Worm (Caenorhabditis elegans) whole organism, L4 larva: Measurements from ENCODE around the gene C56G2.4.

Experiments
- F44E2.7 ChIP-seq: fragments of 200-800 bp; sonication (Bioruptor generic); IDR thresholded peaks from 2 replicates; pipeline ENCODE4 v2.1.2; 2022; ENCODE audit warnings: missing genetic modification characterization, missing compliant biosample characterization
- Y105C5A.15 ChIP-seq: fragments of 200-800 bp; sonication (Bioruptor generic); IDR thresholded peaks from 2 replicates; pipeline ENCODE4 v1.3.6; 2022; ENCODE audit warnings: missing genetic modification characterization, missing compliant biosample characterization
- Y75B8A.6 ChIP-seq: fragments of 200-800 bp; sonication (Bioruptor generic); IDR thresholded peaks from 2 replicates; pipeline ENCODE4 v1.3.6; 2022; ENCODE audit warnings: missing genetic modification reagents, missing genetic modification characterization, missing compliant biosample characterization
- ZK546.5 ChIP-seq, 2 experiments: sonication (generic microtip); optimal IDR thresholded peaks; 2 replicates each; lab custom pipeline; 2017; ENCODE audit warnings: missing biosample characterization in 2 of 2, missing genetic modification characterization in 2 of 2
- aha-1 ChIP-seq: fragments of 150-350 bp; peaks from one replicate; lab custom pipeline; 2014; ENCODE audit warnings: missing biosample characterization, missing genetic modification characterization
- arid-1 ChIP-seq: fragments of 200-800 bp; sonication (Bioruptor generic); conservative IDR thresholded peaks from 2 replicates; pipeline ENCODE4 v1.3.6; 2022; ENCODE audit warnings: missing genetic modification reagents, missing genetic modification characterization, missing compliant biosample characterization
- attf-4 ChIP-seq: sonication (generic microtip); optimal IDR thresholded peaks from 3 replicates; lab custom pipeline; 2017; ENCODE audit warnings: missing biosample characterization, missing genetic modification characterization
- ceh-28 ChIP-seq: fragments of 150-350 bp; optimal IDR thresholded peaks from 2 replicates; lab custom pipeline; 2014; ENCODE audit warnings: missing biosample characterization, missing genetic modification reagents, missing genetic modification characterization
- ceh-44 ChIP-seq: fragments of 200-800 bp; sonication (Bioruptor generic); IDR thresholded peaks from 2 replicates; pipeline ENCODE4 v1.3.6; 2022; ENCODE audit warnings: missing genetic modification reagents, missing genetic modification characterization, missing compliant biosample characterization
- ceh-62 ChIP-seq: sonication (generic microtip); optimal IDR thresholded peaks from 2 replicates; lab custom pipeline; 2017; ENCODE audit warnings: missing biosample characterization, missing genetic modification characterization
- ceh-82 ChIP-seq: sonication (generic microtip); optimal IDR thresholded peaks from 2 replicates; lab custom pipeline; 2017; ENCODE audit warnings: missing biosample characterization, missing genetic modification characterization
- ces-1 ChIP-seq: fragments of 150-350 bp; sonication (generic microtip); optimal IDR thresholded peaks from 4 replicates; lab custom pipeline; 2014; ENCODE audit warnings: missing biosample characterization, missing genetic modification reagents, missing genetic modification characterization
- cey-2 ChIP-seq: sonication (generic microtip); optimal IDR thresholded peaks from 3 replicates; lab custom pipeline; 2017; ENCODE audit warnings: missing genetic modification characterization, mild to moderate bottlenecking, missing compliant biosample characterization, antibody characterized with exemption, borderline replicate concordance; ENCODE audit not compliant: insufficient read depth
- ctbp-1 ChIP-seq: fragments of 200-800 bp; sonication (Bioruptor generic); IDR thresholded peaks from 2 replicates; pipeline ENCODE4 v1.3.6; 2022; ENCODE audit warnings: missing genetic modification reagents, missing genetic modification characterization, missing compliant biosample characterization
- daf-16 ChIP-seq, 3 experiments: sonication (generic microtip); optimal IDR thresholded peaks; 2 replicates each; lab custom pipeline; 2016 to 2017; ENCODE audit warnings: missing genetic modification characterization in 3 of 3, missing genetic modification reagents in 3 of 3, mild to moderate bottlenecking in 2 of 3, missing compliant biosample characterization in 2 of 3, missing biosample characterization in 1 of 3, moderate library complexity in 1 of 3
- daf-19 ChIP-seq: fragments of 200-800 bp; sonication (Bioruptor generic); conservative IDR thresholded peaks from 2 replicates; pipeline ENCODE4 v1.3.6; 2022; ENCODE audit warnings: missing genetic modification characterization, missing compliant biosample characterization
- daf-8 ChIP-seq: fragments of 200-800 bp; sonication (Bioruptor generic); IDR thresholded peaks from 2 replicates; pipeline ENCODE4 v1.3.6; 2022; ENCODE audit warnings: missing genetic modification characterization, missing compliant biosample characterization
- dmd-8 ChIP-seq: fragments of 200-800 bp; sonication (Bioruptor generic); IDR thresholded peaks from 2 replicates; pipeline ENCODE4 v1.3.6; 2022; ENCODE audit warnings: missing genetic modification characterization, missing compliant biosample characterization
- dmd-9 ChIP-seq: fragments of 200-800 bp; sonication (Bioruptor generic); IDR thresholded peaks from 2 replicates; pipeline ENCODE4 v1.3.6; 2022; ENCODE audit warnings: missing genetic modification reagents, missing genetic modification characterization, missing compliant biosample characterization
- dpl-1 ChIP-seq: fragments of 150-350 bp; optimal IDR thresholded peaks from 2 replicates; lab custom pipeline; 2014; ENCODE audit warnings: missing biosample characterization, missing genetic modification reagents, missing genetic modification characterization
- egl-43 ChIP-seq: fragments of 200-800 bp; sonication (Bioruptor generic); IDR thresholded peaks from 2 replicates; pipeline ENCODE4 v1.3.6; 2022; ENCODE audit warnings: missing genetic modification reagents, missing genetic modification characterization, missing compliant biosample characterization
- fkh-10 ChIP-seq: fragments of 150-350 bp; optimal IDR thresholded peaks from 2 replicates; lab custom pipeline; 2014; ENCODE audit warnings: missing biosample characterization, missing genetic modification reagents, missing genetic modification characterization
- hlh-11 ChIP-seq: fragments of 200-800 bp; sonication (Bioruptor generic); optimal IDR thresholded peaks from 2 replicates; lab custom pipeline; 2018; ENCODE audit warnings: mild to moderate bottlenecking, missing genetic modification characterization, missing compliant biosample characterization
- hlh-30 ChIP-seq: sonication (generic microtip); optimal IDR thresholded peaks from 2 replicates; lab custom pipeline; 2017; ENCODE audit warnings: antibody characterized with exemption, mild to moderate bottlenecking, missing genetic modification characterization, missing compliant biosample characterization; ENCODE audit not compliant: insufficient read depth
- hmg-1.1 ChIP-seq: fragments of 200-800 bp; sonication (Bioruptor generic); IDR thresholded peaks from 2 replicates; pipeline ENCODE4 v1.3.6; 2022; ENCODE audit warnings: missing genetic modification reagents, missing genetic modification characterization, missing compliant biosample characterization
- jun-1 ChIP-seq: fragments of 150-350 bp; optimal IDR thresholded peaks from 2 replicates; lab custom pipeline; 2014; ENCODE audit warnings: missing biosample characterization, missing genetic modification reagents, missing genetic modification characterization
- lim-7 ChIP-seq: fragments of 200-800 bp; sonication (Bioruptor generic); IDR thresholded peaks from 2 replicates; pipeline ENCODE4 v1.3.6; 2022; ENCODE audit warnings: missing genetic modification characterization, missing compliant biosample characterization
- lin-1 ChIP-seq: fragments of 200-800 bp; sonication (Bioruptor generic); IDR thresholded peaks from 2 replicates; pipeline ENCODE4 v1.3.6; 2022; ENCODE audit warnings: missing genetic modification reagents, missing genetic modification characterization, missing compliant biosample characterization
- lin-13 ChIP-seq: fragments of 150-350 bp; optimal IDR thresholded peaks from 2 replicates; lab custom pipeline; 2014; ENCODE audit warnings: missing biosample characterization, missing genetic modification reagents, missing genetic modification characterization
- lin-29 ChIP-seq: fragments of 200-800 bp; sonication (Bioruptor generic); IDR thresholded peaks from 2 replicates; pipeline ENCODE4 v1.3.6; 2022; ENCODE audit warnings: missing genetic modification reagents, missing genetic modification characterization, missing compliant biosample characterization
- madf-5 ChIP-seq, 2 experiments: fragments of 200-800 bp; sonication (Bioruptor generic); IDR thresholded peaks; 2 replicates each; pipeline ENCODE4 v1.3.6; 2022; ENCODE audit warnings: missing compliant biosample characterization in 2 of 2, missing genetic modification characterization in 2 of 2
- mes-2 ChIP-seq: sonication (generic microtip); optimal IDR thresholded peaks from 2 replicates; lab custom pipeline; 2016; ENCODE audit warnings: missing genotype, mild to moderate bottlenecking, missing genetic modification characterization, missing compliant biosample characterization; ENCODE audit not compliant: poor library complexity, severe bottlenecking
- mxl-2 ChIP-seq: fragments of 200-800 bp; sonication (Bioruptor generic); conservative IDR thresholded peaks from 2 replicates; pipeline ENCODE4 v1.3.6; 2022; ENCODE audit warnings: missing genetic modification reagents, missing genetic modification characterization, missing compliant biosample characterization
- mxl-3 ChIP-seq: fragments of 200-800 bp; sonication (Bioruptor generic); optimal IDR thresholded peaks from 2 replicates; lab custom pipeline; 2018; ENCODE audit warnings: mild to moderate bottlenecking, missing genetic modification characterization, missing compliant biosample characterization
- nhr-10 ChIP-seq: fragments of 150-350 bp; optimal IDR thresholded peaks from 2 replicates; lab custom pipeline; 2014; ENCODE audit warnings: missing biosample characterization, missing genetic modification characterization
- nhr-102 ChIP-seq: sonication (generic microtip); optimal IDR thresholded peaks from 2 replicates; lab custom pipeline; 2016; ENCODE audit warnings: mild to moderate bottlenecking, missing genetic modification characterization, moderate library complexity, missing compliant biosample characterization
- nhr-111 ChIP-seq: fragments of 200-800 bp; sonication (Bioruptor generic); optimal IDR thresholded peaks from 2 replicates; lab custom pipeline; 2018; ENCODE audit warnings: mild to moderate bottlenecking, missing genetic modification characterization, missing compliant biosample characterization
- nhr-41 ChIP-seq: fragments of 200-800 bp; sonication (Bioruptor generic); IDR thresholded peaks from 2 replicates; pipeline ENCODE4 v1.3.6; 2022; ENCODE audit warnings: missing genetic modification reagents, missing genetic modification characterization, missing compliant biosample characterization
- nhr-42 ChIP-seq: fragments of 200-800 bp; sonication (Bioruptor generic); IDR thresholded peaks from 2 replicates; pipeline ENCODE4 v1.3.6; 2022; ENCODE audit warnings: missing genetic modification characterization, missing compliant biosample characterization
- nhr-76 ChIP-seq: fragments of 150-350 bp; optimal IDR thresholded peaks from 2 replicates; lab custom pipeline; 2014; ENCODE audit warnings: missing biosample characterization, missing genetic modification characterization
- nhr-77 ChIP-seq: fragments of 150-350 bp; optimal IDR thresholded peaks from 2 replicates; lab custom pipeline; 2014; ENCODE audit warnings: missing biosample characterization, missing genetic modification characterization
- pha-4 ChIP-seq, 2 experiments: fragments of 150-350 bp in 1 of 2; fragments of 200-800 bp in 1 of 2; sonication (Bioruptor generic) in 1 of 2; IDR thresholded peaks in 1 of 2; optimal IDR thresholded peaks in 1 of 2; 2 replicates each; pipeline versions ENCODE4 v1.3.6 to Lab custom; 2014 to 2022; ENCODE audit warnings: missing genetic modification characterization in 2 of 2, missing genetic modification reagents in 2 of 2, missing biosample characterization in 1 of 2, missing compliant biosample characterization in 1 of 2
- php-3 ChIP-seq: fragments of 200-800 bp; sonication (Bioruptor generic); IDR thresholded peaks from 2 replicates; pipeline ENCODE4 v1.3.6; 2022; ENCODE audit warnings: missing genetic modification reagents, missing genetic modification characterization, missing compliant biosample characterization
- sdz-12 ChIP-seq: fragments of 200-800 bp; sonication (Bioruptor generic); optimal IDR thresholded peaks from 2 replicates; lab custom pipeline; 2018; ENCODE audit warnings: mild to moderate bottlenecking, missing genetic modification characterization, missing compliant biosample characterization
- skn-1 ChIP-seq: fragments of 150-350 bp; optimal IDR thresholded peaks from 2 replicates; lab custom pipeline; 2014; ENCODE audit warnings: missing biosample characterization, missing genetic modification characterization
- spr-1 ChIP-seq: sonication (generic microtip); optimal IDR thresholded peaks from 2 replicates; lab custom pipeline; 2016; ENCODE audit warnings: mild to moderate bottlenecking, missing genetic modification characterization, missing compliant biosample characterization
- tag-97 ChIP-seq: fragments of 200-800 bp; sonication (Bioruptor generic); IDR thresholded peaks from 2 replicates; pipeline ENCODE4 v1.3.6; 2022; ENCODE audit warnings: missing genetic modification characterization, missing compliant biosample characterization
- unc-130 ChIP-seq: sonication (generic microtip); optimal IDR thresholded peaks from 2 replicates; lab custom pipeline; 2016; ENCODE audit warnings: missing genetic modification reagents, missing genetic modification characterization, missing compliant biosample characterization
- zip-2 ChIP-seq: fragments of 150-350 bp; optimal IDR thresholded peaks from 2 replicates; lab custom pipeline; 2014; ENCODE audit warnings: missing biosample characterization, missing genetic modification characterization
- ztf-7 ChIP-seq: fragments of 150-350 bp; optimal IDR thresholded peaks from 2 replicates; lab custom pipeline; 2014; ENCODE audit warnings: missing biosample characterization, missing genetic modification characterization

The C56G2.4 gene

ce11 chrIII:6303114-6303647 lies 28.4 kb upstream of the C56G2.4 start, which contains the start of gene F47D12.9 (continued):
- TF ChIP-seq cey-2 (tag; lab: Kevin White, UChicago) (peak; percentile 11), nhr-76 (tag; lab: Kevin White, UChicago) (no peak), ztf-7 (peak; percentile 4), dmd-9 (0 out of 2 replicates have a peak, but pooled peaks have one; percentile 19), php-3 (GFP tag; lab: Robert Waterston, UW) (peak; percentile 82), Y75B8A.6 (no peak), F44E2.7 (GFP tag; lab: Robert Waterston, UW) (no peak), nhr-111 (GFP tag; lab: Kevin White, UChicago) (no peak), daf-8 (no peak), mxl-3 (GFP tag; lab: Kevin White, UChicago) (peak; percentile 88), hlh-30 (tag; lab: Kevin White, UChicago) (peak; percentile 98), ces-1 (GFP tag; lab: Kevin White, UChicago) (no peak), skn-1 (tag; lab: Kevin White, UChicago) (no peak), daf-16 (GFP tag; optimal IDR thresholded peaks at IDR 0.05; lab: Kevin White, UChicago) (peak; percentile 73 to 93), daf-16 (tag; optimal IDR thresholded peaks at IDR 0.05; lab: Kevin White, UChicago) (peak; percentile 92), ctbp-1 (no peak), dpl-1 (GFP tag; lab: Kevin White, UChicago) (peak; percentile 51), ceh-62 (tag; lab: Kevin White, UChicago) (no peak), nhr-77 (tag; lab: Kevin White, UChicago) (peak; percentile 28), lim-7 (no peak), daf-19 (GFP tag; lab: Robert Waterston, UW) (no peak), lin-13 (GFP tag; lab: Kevin White, UChicago) (peak; percentile 71), dmd-8 (GFP tag; lab: Robert Waterston, UW) (no peak), lin-29 (GFP tag; lab: Robert Waterston, UW) (no peak), zip-2 (tag; lab: Kevin White, UChicago) (peak; percentile 12), spr-1 (tag; lab: Kevin White, UChicago) (no peak), pha-4 (GFP tag; IDR thresholded peaks at IDR 0.05; lab: Robert Waterston, UW) (no peak), pha-4 (tag; optimal IDR thresholded peaks at IDR 0.05; lab: Kevin White, UChicago) (peak; percentile 76), ceh-28 (tag; lab: Kevin White, UChicago) (no peak), mxl-2 (GFP tag; lab: Robert Waterston, UW) (no peak), attf-4 (no peak), fkh-10 (GFP tag; lab: Kevin White, UChicago) (no peak), tag-97 (GFP tag; lab: Robert Waterston, UW) (no peak), nhr-42 (GFP tag; lab: Robert Waterston, UW) (no peak), hmg-1.1 (GFP tag; lab: Robert Waterston, UW) (peak; percentile 80), hlh-11 (tag; lab: Kevin White, UChicago) (peak; percentile 90), nhr-102 (tag; lab: Kevin White, UChicago) (peak; percentile 55), unc-130 (no peak), ceh-44 (GFP tag; lab: Robert Waterston, UW) (no peak), jun-1 (peak; percentile 12), nhr-10 (tag; lab: Kevin White, UChicago) (no peak), ceh-82 (tag; lab: Kevin White, UChicago) (no peak), nhr-41 (GFP tag; lab: Robert Waterston, UW) (no peak), ZK546.5 (tag; optimal IDR thresholded peaks at IDR 0.05; lab: Kevin White, UChicago) (no peak), lin-1 (GFP tag; lab: Robert Waterston, UW) (no peak), sdz-12 (GFP tag; lab: Kevin White, UChicago) (no peak), mes-2 (tag; lab: Kevin White, UChicago) (peak; percentile 71), madf-5 (GFP tag; IDR thresholded peaks at IDR 0.05; lab: Robert Waterston, UW) (no peak), Y105C5A.15 (0 out of 2 replicates have a peak, but pooled peaks have one; percentile 7), aha-1 (tag; lab: Kevin White, UChicago) (no peak), egl-43 (GFP tag; lab: Robert Waterston, UW) (peak; percentile 56; the same call in 1 of the 2 replicates), arid-1 (GFP tag; lab: Robert Waterston, UW) (no peak)
